Fruit fly (Drosophila melanogaster) whole organism, wandering third instar larva: ENCODE data around the gene Anp.

Experiments
- Mio ChIP-seq: sonication (Bioruptor generic); optimal IDR thresholded peaks from 2 replicates; lab custom pipeline; 2016; ENCODE audit warnings: missing biosample characterization, missing genetic modification characterization
- dsf ChIP-seq: sonication (Bioruptor generic); optimal IDR thresholded peaks from 2 replicates; lab custom pipeline; 2016; ENCODE audit warnings: missing biosample characterization, missing genetic modification characterization, borderline replicate concordance
- ey ChIP-seq: fragments of 200-800 bp; sonication (Bioruptor generic); optimal IDR thresholded peaks from 2 replicates; lab custom pipeline; 2016; ENCODE audit warnings: missing biosample characterization, missing genetic modification characterization
- foxo ChIP-seq, 2 experiments: fragments of 200-800 bp; sonication (Bioruptor generic); optimal IDR thresholded peaks; 2 replicates in 1 of 2; 3 replicates in 1 of 2; lab custom pipeline; 2016 to 2017; ENCODE audit warnings: missing biosample characterization in 2 of 2, missing genetic modification characterization in 2 of 2

- TF ChIP-seq ey (GFP tag; lab: Kevin White, UChicago) (no peak), dsf (GFP tag; lab: Kevin White, UChicago) (no peak), Mio (GFP tag; lab: Kevin White, UChicago) (no peak), foxo (GFP tag; optimal IDR thresholded peaks at IDR 0.05; lab: Kevin White, UChicago) (no peak)
These were observed 27.9 kb downstream of the Anp start, which contains the start of gene CG43448 for dm6 chr3R:30237634-30238033.
